Fruit fly (Drosophila melanogaster) whole organism, adult: ENCODE results near the gene CG34316.

Experiments
- CG14711 ChIP-seq: fragments of 200-800 bp; sonication (Bioruptor generic); optimal IDR thresholded peaks from 2 replicates; lab custom pipeline; 2018; ENCODE audit warnings: missing biosample characterization, mild to moderate bottlenecking, missing genetic modification characterization, moderate library complexity
- CG5204 ChIP-seq: fragments of 200-800 bp; sonication (Bioruptor generic); optimal IDR thresholded peaks from 2 replicates; lab custom pipeline; 2016; ENCODE audit warnings: missing biosample characterization, missing genetic modification characterization
- CG7101 ChIP-seq: fragments of 200-800 bp; sonication (Bioruptor generic); optimal IDR thresholded peaks from 2 replicates; lab custom pipeline; 2018; ENCODE audit warnings: missing biosample characterization, mild to moderate bottlenecking, missing genetic modification characterization, moderate library complexity
- Hr96 ChIP-seq: fragments of 200-800 bp; sonication (Bioruptor generic); optimal IDR thresholded peaks from 2 replicates; lab custom pipeline; 2016; ENCODE audit warnings: missing biosample characterization, missing genetic modification characterization

DNA sequence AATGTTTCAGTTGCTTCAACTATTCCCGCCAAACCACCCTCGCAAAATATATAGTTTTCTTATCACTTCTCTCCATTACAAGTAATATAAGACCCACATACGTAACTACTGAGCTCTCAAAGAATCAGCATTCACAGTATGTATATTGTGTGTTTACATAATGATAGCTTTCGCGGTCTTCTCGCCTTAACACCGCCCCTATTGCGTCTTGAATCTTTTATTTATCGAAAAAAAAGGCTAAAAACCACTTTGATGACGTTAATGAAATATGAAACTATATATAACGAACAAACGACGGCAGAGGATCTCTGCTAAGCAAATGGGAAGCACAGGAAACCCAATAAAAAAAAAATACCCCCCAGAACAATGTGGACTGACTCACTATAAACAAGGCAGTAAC is 33.0 kb upstream of the CG34316 start:
- TF ChIP-seq CG7101 (tag; lab: Kevin White, UChicago): no peak
- TF ChIP-seq CG14711: no peak
- TF ChIP-seq CG5204 (GFP tag; lab: Kevin White, UChicago): no peak
- TF ChIP-seq Hr96 (GFP tag; lab: Kevin White, UChicago): no peak
